Fruit fly (Drosophila melanogaster) whole organism, wandering third instar larva: ENCODE results near the gene CG15414.

Experiments
- CG32264 ChIP-seq: fragments of 200-800 bp; sonication (Bioruptor generic); optimal IDR thresholded peaks from 2 replicates; lab custom pipeline; 2016; ENCODE audit warnings: missing biosample characterization, missing genetic modification characterization
- CG9705 ChIP-seq: fragments of 200-800 bp; sonication (Bioruptor generic); optimal IDR thresholded peaks from 2 replicates; lab custom pipeline; 2018; ENCODE audit warnings: missing biosample characterization, mild to moderate bottlenecking, missing genetic modification characterization
- HLH106 ChIP-seq: fragments of 200-800 bp; optimal IDR thresholded peaks from 3 replicates; lab custom pipeline; 2019; ENCODE audit warnings: missing biosample characterization, mild to moderate bottlenecking, missing genetic modification characterization, moderate library complexity
- Hnf4 ChIP-seq: fragments of 200-800 bp; sonication (Bioruptor generic); optimal IDR thresholded peaks from 2 replicates; lab custom pipeline; 2016; ENCODE audit warnings: missing biosample characterization, mild to moderate bottlenecking, missing genetic modification characterization
- Hr83 ChIP-seq: fragments of 200-300 bp; sonication (Bioruptor generic); optimal IDR thresholded peaks from 2 replicates; lab custom pipeline; 2016; ENCODE audit warnings: missing biosample characterization, mild to moderate bottlenecking, missing genetic modification characterization, moderate library complexity; ENCODE audit not compliant: poor library complexity, severe bottlenecking
- Vsx2 ChIP-seq: fragments of 200-300, 225-300 bp; sonication (Bioruptor generic); optimal IDR thresholded peaks from 2 replicates; lab custom pipeline; 2018; ENCODE audit warnings: missing biosample characterization, missing genetic modification characterization; ENCODE audit not compliant: partially characterized antibody
- brk ChIP-seq: fragments of 200-800 bp; sonication (Bioruptor generic); optimal IDR thresholded peaks from 2 replicates; lab custom pipeline; 2016; ENCODE audit warnings: missing biosample characterization, mild to moderate bottlenecking, missing genetic modification characterization
- dsf ChIP-seq: sonication (Bioruptor generic); optimal IDR thresholded peaks from 2 replicates; lab custom pipeline; 2016; ENCODE audit warnings: missing biosample characterization, missing genetic modification characterization, borderline replicate concordance
- fru ChIP-seq: fragments of 200-800 bp; sonication (Bioruptor generic); optimal IDR thresholded peaks from 3 replicates; lab custom pipeline; 2016; ENCODE audit warnings: missing biosample characterization, mild to moderate bottlenecking, missing genetic modification characterization
- lola ChIP-seq: fragments of >200 bp; optimal IDR thresholded peaks from 2 replicates; lab custom pipeline; 2017; ENCODE audit warnings: missing biosample characterization, missing genetic modification characterization
- tai ChIP-seq: sonication (Bioruptor generic); optimal IDR thresholded peaks from 2 replicates; lab custom pipeline; 2016; ENCODE audit warnings: missing biosample characterization, missing genetic modification characterization

DNA sequence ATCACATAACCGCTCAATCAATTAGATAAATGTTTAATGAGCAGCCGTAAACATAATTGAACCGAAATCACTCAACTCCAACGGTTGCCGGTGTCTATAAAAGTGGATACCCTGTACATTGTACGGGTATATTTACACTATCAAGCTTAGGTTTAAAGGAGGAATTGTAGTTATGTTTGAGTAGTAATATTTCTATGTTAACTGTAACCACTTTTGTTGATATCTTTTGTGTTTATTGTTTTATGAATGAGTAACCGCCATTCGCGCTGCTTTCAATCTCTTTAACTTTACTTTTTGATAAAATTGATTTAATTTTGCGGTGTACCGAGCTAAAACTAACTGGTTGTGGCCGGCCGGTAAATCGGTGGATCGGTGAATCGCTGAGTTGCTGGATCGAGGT lies 8.8 kb downstream of the CG15414 start:
- TF ChIP-seq CG32264 (GFP tag; lab: Kevin White, UChicago) (no peak), HLH106 (no peak), tai (no peak), fru (GFP tag; lab: Kevin White, UChicago) (no peak), Hr83 (GFP tag; lab: Kevin White, UChicago) (no peak), dsf (GFP tag; lab: Kevin White, UChicago) (no peak), Hnf4 (GFP tag; lab: Kevin White, UChicago) (no peak), CG9705 (GFP tag; lab: Kevin White, UChicago) (no peak), brk (no peak), Vsx2 (GFP tag; lab: Kevin White, UChicago) (no peak), lola (GFP tag; lab: Kevin White, UChicago) (no peak)
